Fruit fly (Drosophila melanogaster) whole organism, embryonic: ENCODE data around the gene fred.

Experiments used
- Asciz ChIP-seq: fragments of 200-800 bp; sonication (Bioruptor generic); optimal IDR thresholded peaks from 2 replicates; lab custom pipeline; 2017; ENCODE audit warnings: missing biosample characterization, mild to moderate bottlenecking, missing genetic modification characterization, missing genetic modification reagents
- CG10565 ChIP-seq: fragments of 200-800 bp; sonication (Bioruptor generic); optimal IDR thresholded peaks from 3 replicates; lab custom pipeline; 2016; ENCODE audit warnings: missing biosample characterization, mild to moderate bottlenecking, missing genetic modification characterization
- CG10654 ChIP-seq: fragments of 200-800 bp; sonication (Bioruptor generic); optimal IDR thresholded peaks from 2 replicates; lab custom pipeline; 2016; ENCODE audit warnings: missing biosample characterization, missing genetic modification characterization
- CG11247 ChIP-seq: fragments of 200-800 bp; sonication (Bioruptor generic); IDR thresholded peaks from 2 replicates; pipeline ENCODE4 v1.3.6; 2022; ENCODE audit warnings: missing biosample characterization, missing genetic modification characterization
- CG11456 ChIP-seq: fragments of 200-800 bp; sonication (Bioruptor generic); IDR thresholded peaks from 3 replicates; pipeline ENCODE4 v1.3.6; 2022; ENCODE audit warnings: missing biosample characterization, missing genetic modification characterization
- CG11560 ChIP-seq: fragments of 200-800 bp; sonication (Bioruptor generic); IDR thresholded peaks from 3 replicates; pipeline ENCODE4 v1.3.6; 2022; ENCODE audit warnings: missing biosample characterization, missing genetic modification characterization
- CG11723 ChIP-seq: fragments of 200-800 bp; sonication (Bioruptor generic); optimal IDR thresholded peaks from 2 replicates; lab custom pipeline; 2017; ENCODE audit warnings: missing biosample characterization, mild to moderate bottlenecking, missing genetic modification characterization
- CG12104 ChIP-seq: fragments of 200-800 bp; sonication (Bioruptor generic); optimal IDR thresholded peaks from 3 replicates; lab custom pipeline; 2016; ENCODE audit warnings: missing biosample characterization, missing genetic modification characterization
- CG12744 ChIP-seq: fragments of 200-800 bp; sonication (Bioruptor generic); optimal IDR thresholded peaks from 2 replicates; lab custom pipeline; 2016; ENCODE audit warnings: missing biosample characterization, missing genetic modification characterization
- CG1602 ChIP-seq: fragments of 200-800 bp; sonication (Bioruptor generic); optimal IDR thresholded peaks from 3 replicates; lab custom pipeline; 2016; ENCODE audit warnings: missing biosample characterization, missing genetic modification characterization
- CG1832 ChIP-seq: fragments of 200-800 bp; sonication (Bioruptor generic); optimal IDR thresholded peaks from 2 replicates; lab custom pipeline; 2017; ENCODE audit warnings: missing biosample characterization, mild to moderate bottlenecking, missing genetic modification characterization, inconsistent platforms
- CG2202 ChIP-seq: fragments of 200-800 bp; sonication (Bioruptor generic); optimal IDR thresholded peaks from 2 replicates; lab custom pipeline; 2018; ENCODE audit warnings: missing biosample characterization, mild to moderate bottlenecking, missing genetic modification characterization
- CG2889 ChIP-seq: fragments of 200-800 bp; sonication (Bioruptor generic); IDR thresholded peaks from 3 replicates; pipeline ENCODE4 v1.3.6; 2022; ENCODE audit warnings: missing biosample characterization, missing genetic modification characterization
- CG34376 ChIP-seq: fragments of 200-800 bp; sonication (Bioruptor generic); optimal IDR thresholded peaks from 2 replicates; lab custom pipeline; 2018; ENCODE audit warnings: missing biosample characterization, mild to moderate bottlenecking, missing genetic modification characterization
- CG4282 ChIP-seq: fragments of 200-800 bp; sonication (Bioruptor generic); optimal IDR thresholded peaks from 2 replicates; lab custom pipeline; 2016; ENCODE audit warnings: missing biosample characterization, missing genetic modification characterization
- CG4328 ChIP-seq: fragments of 200-800 bp; sonication (Bioruptor generic); optimal IDR thresholded peaks from 3 replicates; lab custom pipeline; 2017; ENCODE audit warnings: missing biosample characterization, missing genetic modification reagents, missing genetic modification characterization
- CG6765 ChIP-seq: fragments of 200-800 bp; sonication (Bioruptor generic); optimal IDR thresholded peaks from 3 replicates; lab custom pipeline; 2017; ENCODE audit warnings: missing biosample characterization, mild to moderate bottlenecking, missing genetic modification characterization
- CG6791 ChIP-seq: fragments of 200-800 bp; sonication (Bioruptor generic); IDR thresholded peaks from 3 replicates; pipeline ENCODE4 v1.3.6; 2022; ENCODE audit warnings: missing biosample characterization, missing genetic modification characterization; ENCODE audit not compliant: partially characterized antibody
- CTCF ChIP-seq: fragments of 200-800 bp; sonication (Bioruptor generic); optimal IDR thresholded peaks from 2 replicates; lab custom pipeline; 2017; ENCODE audit warnings: missing biosample characterization, mild to moderate bottlenecking, missing genetic modification characterization, moderate library complexity
- CoRest ChIP-seq: fragments of 200-800 bp; sonication (Bioruptor generic); optimal IDR thresholded peaks from 3 replicates; lab custom pipeline; 2018; ENCODE audit warnings: missing biosample characterization, mild to moderate bottlenecking, missing genetic modification characterization, moderate library complexity
- Dad ChIP-seq: fragments of 200-800 bp; sonication (Bioruptor generic); optimal IDR thresholded peaks from 3 replicates; lab custom pipeline; 2016; ENCODE audit warnings: missing biosample characterization, missing genetic modification characterization
- Dp ChIP-seq: fragments of 200-800 bp; sonication (Bioruptor generic); optimal IDR thresholded peaks from 2 replicates; lab custom pipeline; 2018; ENCODE audit warnings: missing biosample characterization, mild to moderate bottlenecking, missing genetic modification characterization, moderate library complexity
- HLH3B ChIP-seq: fragments of 200-800 bp; sonication (Bioruptor generic); IDR thresholded peaks from 2 replicates; pipeline ENCODE4 v1.3.6; 2022; ENCODE audit warnings: missing biosample characterization, missing genetic modification characterization
- Hr78 ChIP-seq, 2 experiments: fragments of 200-800 bp in 1 of 2; fragments of >200 bp in 1 of 2; sonication (Bioruptor generic) in 1 of 2; optimal IDR thresholded peaks; 2 replicates each; lab custom pipeline; 2017 to 2019; ENCODE audit warnings: missing biosample characterization in 2 of 2, missing genetic modification characterization in 2 of 2, mild to moderate bottlenecking in 1 of 2, moderate library complexity in 1 of 2
- Kr ChIP-seq: fragments of 200-800 bp; sonication (Bioruptor generic); optimal IDR thresholded peaks from 2 replicates; lab custom pipeline; 2017; ENCODE audit warnings: missing biosample characterization, mild to moderate bottlenecking, missing genetic modification characterization
- Myb ChIP-seq: fragments of 200-800 bp; sonication (Bioruptor generic); optimal IDR thresholded peaks from 2 replicates; lab custom pipeline; 2016; ENCODE audit warnings: missing biosample characterization, missing genetic modification characterization
- Pdp1 ChIP-seq, 2 experiments: fragments of 200-800 bp; sonication (Bioruptor generic); optimal IDR thresholded peaks; 3 replicates each; lab custom pipeline; 2016; ENCODE audit warnings: missing biosample characterization in 2 of 2, missing genetic modification characterization in 2 of 2, mild to moderate bottlenecking in 1 of 2, moderate library complexity in 1 of 2
- Ptx1 ChIP-seq: fragments of 200-800 bp; sonication (Bioruptor generic); IDR thresholded peaks from 2 replicates; pipeline ENCODE4 v1.3.6; 2022; ENCODE audit warnings: missing biosample characterization, missing genetic modification characterization
- Ssrp ChIP-seq: fragments of 200-800 bp; sonication (Bioruptor generic); optimal IDR thresholded peaks from 2 replicates; lab custom pipeline; 2018; ENCODE audit warnings: missing biosample characterization, mild to moderate bottlenecking, missing genetic modification characterization, moderate library complexity
- ac ChIP-seq: fragments of 200-800 bp; sonication (Bioruptor generic); optimal IDR thresholded peaks from 3 replicates; lab custom pipeline; 2017; ENCODE audit warnings: missing biosample characterization, mild to moderate bottlenecking, missing genetic modification characterization
- chm ChIP-seq: fragments of 200-800 bp; sonication (Bioruptor generic); IDR thresholded peaks from 2 replicates; pipeline ENCODE4 v1.3.6; 2022; ENCODE audit warnings: missing biosample characterization, missing genetic modification characterization
- chn ChIP-seq: fragments of 200-800 bp; sonication (Bioruptor generic); optimal IDR thresholded peaks from 2 replicates; lab custom pipeline; 2016; ENCODE audit warnings: missing biosample characterization, missing genetic modification characterization
- ci ChIP-seq: fragments of 200-800 bp; sonication (Bioruptor generic); IDR thresholded peaks from 3 replicates; pipeline ENCODE4 v1.3.6; 2022; ENCODE audit warnings: missing biosample characterization, missing genetic modification characterization
- da ChIP-seq: fragments of 200-800 bp; sonication (Bioruptor generic); optimal IDR thresholded peaks from 2 replicates; lab custom pipeline; 2016; ENCODE audit warnings: missing biosample characterization, missing genetic modification characterization
- danr ChIP-seq: fragments of 200-800 bp; sonication (Bioruptor generic); IDR thresholded peaks from 2 replicates; pipeline ENCODE4 v1.3.6; 2022; ENCODE audit warnings: missing biosample characterization, missing genetic modification characterization
- dpn ChIP-seq, 2 experiments: fragments of 200-800 bp; sonication (Bioruptor generic); optimal IDR thresholded peaks; 3 replicates each; lab custom pipeline; 2016; ENCODE audit warnings: missing biosample characterization in 2 of 2, missing genetic modification characterization in 2 of 2
- esg ChIP-seq: fragments of 200-800 bp; sonication (Bioruptor generic); conservative IDR thresholded peaks from 2 replicates; pipeline ENCODE4 v1.3.6; 2022; ENCODE audit warnings: missing biosample characterization, missing genetic modification characterization
- eve ChIP-seq, 2 experiments: fragments of >200 bp; optimal IDR thresholded peaks; 2 replicates each; lab custom pipeline; 2017; ENCODE audit warnings: missing biosample characterization in 2 of 2, missing genetic modification characterization in 2 of 2
- her ChIP-seq: fragments of 200-800 bp; sonication (Bioruptor generic); optimal IDR thresholded peaks from 2 replicates; lab custom pipeline; 2016; ENCODE audit warnings: missing biosample characterization, missing genetic modification characterization
- jing ChIP-seq: fragments of 200-800 bp; sonication (Bioruptor generic); optimal IDR thresholded peaks from 2 replicates; lab custom pipeline; 2018; ENCODE audit warnings: missing biosample characterization, mild to moderate bottlenecking, missing genetic modification characterization
- jumu ChIP-seq: fragments of 200-800 bp; sonication (Bioruptor generic); optimal IDR thresholded peaks from 3 replicates; lab custom pipeline; 2016; ENCODE audit warnings: missing biosample characterization, missing genetic modification characterization
- kni ChIP-seq: fragments of 200-800 bp; sonication (Bioruptor generic); optimal IDR thresholded peaks from 3 replicates; lab custom pipeline; 2017; ENCODE audit warnings: mild to moderate bottlenecking, missing biosample characterization, missing genetic modification reagents, missing genetic modification characterization
- lbe ChIP-seq: fragments of 200-800 bp; sonication (Bioruptor generic); optimal IDR thresholded peaks from 2 replicates; lab custom pipeline; 2016; ENCODE audit warnings: missing biosample characterization, mild to moderate bottlenecking, missing genetic modification characterization
- mirr ChIP-seq: fragments of 200-800 bp; sonication (Bioruptor generic); optimal IDR thresholded peaks from 3 replicates; lab custom pipeline; 2018; ENCODE audit warnings: missing biosample characterization, mild to moderate bottlenecking, missing genetic modification characterization
- odd ChIP-seq: fragments of 200-800 bp; sonication (Bioruptor generic); optimal IDR thresholded peaks from 2 replicates; lab custom pipeline; 2017; ENCODE audit warnings: missing biosample characterization, mild to moderate bottlenecking, missing genetic modification characterization
- pho ChIP-seq: fragments of 200-800 bp; sonication (Bioruptor generic); optimal IDR thresholded peaks from 2 replicates; lab custom pipeline; 2016; ENCODE audit warnings: missing biosample characterization, missing genetic modification characterization
- pita ChIP-seq: fragments of 200-800 bp; sonication (Bioruptor generic); optimal IDR thresholded peaks from 2 replicates; lab custom pipeline; 2017; ENCODE audit warnings: missing biosample characterization, mild to moderate bottlenecking, missing genetic modification characterization
- row ChIP-seq: fragments of 200-800 bp; sonication (Bioruptor generic); IDR thresholded peaks from 3 replicates; pipeline ENCODE4 v1.3.6; 2022; ENCODE audit warnings: missing biosample characterization, missing genetic modification characterization
- sens ChIP-seq: fragments of 200-800 bp; sonication (Bioruptor generic); peaks from one replicate; lab custom pipeline; 2016; ENCODE audit warnings: missing biosample characterization, missing genetic modification characterization
- slou ChIP-seq: fragments of 200-800 bp; sonication (Bioruptor generic); optimal IDR thresholded peaks from 3 replicates; lab custom pipeline; 2016; ENCODE audit warnings: missing biosample characterization, missing genetic modification characterization
- sqz ChIP-seq: fragments of 200-800 bp; sonication (Bioruptor generic); optimal IDR thresholded peaks from 3 replicates; lab custom pipeline; 2018; ENCODE audit warnings: missing biosample characterization, mild to moderate bottlenecking, missing genetic modification characterization
- twi ChIP-seq: fragments of 200-800 bp; optimal IDR thresholded peaks from 2 replicates; lab custom pipeline; 2019; ENCODE audit warnings: missing biosample characterization, mild to moderate bottlenecking, missing genetic modification characterization, moderate library complexity

fred gene

DNA sequence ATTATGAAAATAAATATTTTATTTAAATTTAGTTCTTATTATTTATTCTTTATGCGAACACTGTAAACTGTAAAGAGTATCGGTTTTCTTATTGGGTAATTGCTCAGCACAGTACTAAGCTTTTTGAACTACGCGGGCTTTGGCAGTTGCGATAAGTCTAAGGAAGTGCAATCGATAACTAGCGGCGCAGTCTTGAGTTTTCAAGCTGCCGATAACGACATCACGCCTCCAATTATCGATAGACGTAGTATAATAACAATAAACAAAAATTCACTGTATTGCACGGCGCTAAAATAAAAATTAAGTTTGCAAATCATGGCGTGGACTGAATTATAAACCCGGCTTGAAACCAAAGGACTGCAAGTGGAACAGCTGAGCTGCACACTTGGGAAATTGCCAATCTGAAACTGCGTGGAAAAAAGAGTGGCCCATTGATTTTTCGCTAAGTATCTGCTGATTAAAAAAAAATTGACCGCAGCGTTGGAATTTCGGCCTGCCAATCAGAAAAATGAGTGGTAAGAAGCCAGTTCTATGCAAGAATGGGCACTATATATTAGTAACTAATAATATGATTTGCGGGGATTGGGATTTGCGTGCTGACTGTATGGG, 123.9 kb downstream of the fred start, which contains the start of gene Cep97 (continued):
- TF ChIP-seq jing (no peak), CG11456 (no peak), chn (GFP tag; lab: Kevin White, UChicago) (no peak), Hr78 (GFP tag; optimal IDR thresholded peaks at IDR 0.05; lab: Kevin White, UChicago) (no peak), pita (no peak), Dp (peak; percentile 94), ac (GFP tag; lab: Kevin White, UChicago) (no peak), ci (GFP tag; lab: Robert Waterston, UW) (no peak), CG12744 (GFP tag; lab: Kevin White, UChicago) (no peak), CG6765 (GFP tag; lab: Kevin White, UChicago) (no peak), pho (no peak), kni (GFP tag; lab: Kevin White, UChicago) (no peak), CG2889 (GFP tag; lab: Robert Waterston, UW) (no peak), Ptx1 (GFP tag; lab: Robert Waterston, UW) (no peak), sens (GFP tag; lab: Kevin White, UChicago) (peak; percentile 54), sqz (GFP tag; lab: Kevin White, UChicago) (no peak), CG2202 (tag; lab: Kevin White, UChicago) (no peak), Myb (GFP tag; lab: Kevin White, UChicago) (no peak), CG10654 (GFP tag; lab: Kevin White, UChicago) (no peak), dpn (GFP tag; optimal IDR thresholded peaks at IDR 0.05; lab: Kevin White, UChicago) (no peak), lbe (GFP tag; lab: Kevin White, UChicago) (no peak), CG11723 (GFP tag; lab: Kevin White, UChicago) (no peak), Dad (GFP tag; lab: Kevin White, UChicago) (no peak), CTCF (GFP tag; lab: Kevin White, UChicago) (no peak), mirr (GFP tag; lab: Kevin White, UChicago) (no peak), Pdp1 (GFP tag; optimal IDR thresholded peaks at IDR 0.05; lab: Kevin White, UChicago) (no peak), da (GFP tag; lab: Kevin White, UChicago) (no peak), CG4328 (no peak), CG12104 (GFP tag; lab: Kevin White, UChicago) (no peak), odd (GFP tag; lab: Kevin White, UChicago) (no peak), Asciz (GFP tag; lab: Kevin White, UChicago) (no peak), CG1832 (GFP tag; lab: Kevin White, UChicago) (no peak), CG34376 (no peak), twi (tag; lab: Kevin White, UChicago) (no peak), row (GFP tag; lab: Robert Waterston, UW) (no peak), slou (no peak), esg (GFP tag; lab: Robert Waterston, UW) (no peak), eve (GFP tag; optimal IDR thresholded peaks at IDR 0.05; lab: Kevin White, UChicago) (no peak), CG6791 (GFP tag; lab: Robert Waterston, UW) (peak; percentile 97), CoRest (tag; lab: Kevin White, UChicago) (peak; percentile 37), CG10565 (no peak), CG11560 (no peak), jumu (GFP tag; lab: Kevin White, UChicago) (no peak), CG11247 (GFP tag; lab: Robert Waterston, UW) (no peak), HLH3B (GFP tag; lab: Robert Waterston, UW) (no peak), chm (GFP tag; lab: Robert Waterston, UW) (no peak), her (GFP tag; lab: Kevin White, UChicago) (peak; percentile 99), CG1602 (GFP tag; lab: Kevin White, UChicago) (no peak), CG4282 (no peak), Kr (GFP tag; lab: Kevin White, UChicago) (no peak), danr (GFP tag; lab: Robert Waterston, UW) (no peak), Ssrp (tag; lab: Kevin White, UChicago) (no peak)
